Fruit fly (Drosophila melanogaster): ENCODE measurements around the gene Aps.

The Aps gene

dm6 chr3L:10871534-10871933 is 27.4 kb downstream of the Aps start:
- no peak for TF ChIP-seq CG17801 (GFP tag; optimal IDR thresholded peaks at IDR 0.05; ENCODE audit: partially characterized antibody)

- no peak for TF ChIP-seq CG17801 (GFP tag; optimal IDR thresholded peaks at IDR 0.05; ENCODE audit: partially characterized antibody)
These were observed 28.8 kb downstream of the Aps start for dm6 chr3L:10870087-10870486.

dm6 chr3L:10869144-10869543 is 29.8 kb downstream of the Aps start:
- TF ChIP-seq CG17801 (GFP tag; optimal IDR thresholded peaks at IDR 0.05; ENCODE audit: partially characterized antibody), result no peak

- peak; percentile 83 for TF ChIP-seq CG17801 (GFP tag; optimal IDR thresholded peaks at IDR 0.05; ENCODE audit: partially characterized antibody)
These were observed 31.0 kb downstream of the Aps start for dm6 chr3L:10867778-10868382.

- TF ChIP-seq CG17801 (GFP tag; optimal IDR thresholded peaks at IDR 0.05; ENCODE audit: partially characterized antibody), result no peak
These were observed 31.6 kb downstream of the Aps start for dm6 chr3L:10867380-10867648.

- no peak for TF ChIP-seq CG17801 (GFP tag; optimal IDR thresholded peaks at IDR 0.05; ENCODE audit: partially characterized antibody)
These were observed 32.1 kb downstream of the Aps start for dm6 chr3L:10866633-10867379.

- TF ChIP-seq CG17801 (GFP tag; optimal IDR thresholded peaks at IDR 0.05; ENCODE audit: partially characterized antibody), result no peak
These were observed 35.0 kb downstream of the Aps start for dm6 chr3L:10863925-10864324.

dm6 chr3L:10862544-10863474 is 36.1 kb downstream of the Aps start:
- TF ChIP-seq CG17801 (GFP tag; optimal IDR thresholded peaks at IDR 0.05; ENCODE audit: partially characterized antibody), result no peak

dm6 chr3L:10861657-10862543 is 37.0 kb downstream of the Aps start:
- TF ChIP-seq CG17801 (GFP tag; optimal IDR thresholded peaks at IDR 0.05; ENCODE audit: partially characterized antibody), result no peak

dm6 chr3L:10860042-10860643 is 38.8 kb downstream of the Aps start:
- no peak for TF ChIP-seq CG17801 (GFP tag; optimal IDR thresholded peaks at IDR 0.05; ENCODE audit: partially characterized antibody)

- TF ChIP-seq CG17801 (GFP tag; optimal IDR thresholded peaks at IDR 0.05; ENCODE audit: partially characterized antibody), result no peak
These were observed 40.4 kb downstream of the Aps start for dm6 chr3L:10858569-10858968.

dm6 chr3L:10857515-10858023 is 41.4 kb downstream of the Aps start:
- TF ChIP-seq CG17801 (GFP tag; optimal IDR thresholded peaks at IDR 0.05; ENCODE audit: partially characterized antibody), result peak; percentile 44

dm6 chr3L:10856534-10857030 is 42.3 kb downstream of the Aps start:
- no peak for TF ChIP-seq CG17801 (GFP tag; optimal IDR thresholded peaks at IDR 0.05; ENCODE audit: partially characterized antibody)
